Fruit fly (Drosophila melanogaster): ENCODE measurements around the gene CG3552.

The CG3552 gene

dm6 chr3L:9446731-9447238 is 9.3 kb upstream of the CG3552 start, which contains the start of gene CG3529 (continued):
- TF ChIP-seq ab (GFP tag; optimal IDR thresholded peaks at IDR 0.05) (no peak), CG8924 (tag; optimal IDR thresholded peaks at IDR 0.05) (peak; percentile 59), CG6272 (GFP tag; IDR thresholded peaks at IDR 0.05) (no peak), pita (GFP tag; optimal IDR thresholded peaks at IDR 0.05) (no peak), CG15696 (tag; optimal IDR thresholded peaks at IDR 0.05) (peak; percentile 20), dati (GFP tag; IDR thresholded peaks at IDR 0.05) (no peak), tin (GFP tag; optimal IDR thresholded peaks at IDR 0.05) (peak; percentile 3), NC2β (GFP tag; optimal IDR thresholded peaks at IDR 0.05) (peak; percentile 44), hb (GFP tag; IDR thresholded peaks at IDR 0.05; ENCODE audit: partially characterized antibody) (no peak), zfh1 (GFP tag; IDR thresholded peaks at IDR 0.05) (no peak), tap (tag; optimal IDR thresholded peaks at IDR 0.05) (no peak), exex (tag; optimal IDR thresholded peaks at IDR 0.05) (no peak), CG1529 (GFP tag; optimal IDR thresholded peaks at IDR 0.05) (no peak), CG11093 (GFP tag; IDR thresholded peaks at IDR 0.05) (no peak), dmrt99B (tag; optimal IDR thresholded peaks at IDR 0.05) (no peak), CG8359 (GFP tag; optimal IDR thresholded peaks at IDR 0.05; ENCODE audit: borderline replicate concordance) (no peak), CHES-1-like (GFP tag; optimal IDR thresholded peaks at IDR 0.05) (peak; percentile 61), Trl (optimal IDR thresholded peaks at IDR 0.05) (no peak), Trl (GFP tag; optimal IDR thresholded peaks at IDR 0.05) (no peak), CoRest (tag; optimal IDR thresholded peaks at IDR 0.05) (peak; percentile 49), CG16779 (GFP tag; IDR thresholded peaks at IDR 0.05) (no peak), CG32532 (GFP tag; IDR thresholded peaks at IDR 0.05) (peak; percentile 47), CG4360 (GFP tag; IDR thresholded peaks at IDR 0.05) (no peak), Hand (GFP tag; optimal IDR thresholded peaks at IDR 0.05) (no peak), crp (GFP tag; optimal IDR thresholded peaks at IDR 0.05) (peak in 1 of 2 experiments; percentile 2), jumu (GFP tag; optimal IDR thresholded peaks at IDR 0.05) (no peak), toy (GFP tag; IDR thresholded peaks at IDR 0.05) (no peak), sisA (GFP tag; IDR thresholded peaks at IDR 0.05) (no peak), lov (optimal IDR thresholded peaks at IDR 0.05) (no peak), lov (GFP tag; IDR thresholded peaks at IDR 0.05) (no peak), CG14710 (tag; optimal IDR thresholded peaks at IDR 0.05) (peak; percentile 51), Hmr (GFP tag; optimal IDR thresholded peaks at IDR 0.05) (peak; percentile 48), Dip3 (GFP tag; optimal IDR thresholded peaks at IDR 0.05) (no peak), CG31224 (GFP tag; IDR thresholded peaks at IDR 0.05) (no peak), Dek (tag; optimal IDR thresholded peaks at IDR 0.05) (peak; percentile 39), lbe (GFP tag; optimal IDR thresholded peaks at IDR 0.05) (peak; percentile 29), Dbx (GFP tag; IDR thresholded peaks at IDR 0.05) (no peak), z (GFP tag; IDR thresholded peaks at IDR 0.05) (no peak), ranshi (GFP tag; IDR thresholded peaks at IDR 0.05) (0 out of 2 replicates have a peak, but pooled peaks have one; percentile 8), az2 (GFP tag; optimal IDR thresholded peaks at IDR 0.05) (peak; percentile 10), onecut (GFP tag; IDR thresholded peaks at IDR 0.05) (no peak; the same call in 1 of the 2 replicates), Sin3A (optimal IDR thresholded peaks at IDR 0.05) (peak; percentile 25), nerfin-2 (GFP tag; IDR thresholded peaks at IDR 0.05; ENCODE audit: partially characterized antibody) (0 out of 2 replicates have a peak, but pooled peaks have one; percentile 26), CG13894 (tag; optimal IDR thresholded peaks at IDR 0.05) (no peak), gcm (GFP tag; optimal IDR thresholded peaks at IDR 0.05) (peak; percentile 3), CG30403 (GFP tag; optimal IDR thresholded peaks at IDR 0.05) (peak; percentile 29), CG12744 (GFP tag; optimal IDR thresholded peaks at IDR 0.05) (no peak), MTF-1 (GFP tag; optimal IDR thresholded peaks at IDR 0.05; ENCODE audit: borderline replicate concordance) (peak; percentile 36), dimm (GFP tag; IDR thresholded peaks at IDR 0.05) (no peak), CG1832 (GFP tag; optimal IDR thresholded peaks at IDR 0.05) (no peak), Bgb (GFP tag; IDR thresholded peaks at IDR 0.05; ENCODE audit: partially characterized antibody) (no peak; the same call in 1 of the 2 replicates), gce (GFP tag; IDR thresholded peaks at IDR 0.05) (no peak)

Data from whole organism, embryonic.